Fruit fly (Drosophila melanogaster) whole organism, wandering third instar larva: ENCODE measurements around the gene osa.

ENCODE experiments used
- Abd-B ChIP-seq: fragments of >200 bp; optimal IDR thresholded peaks from 2 replicates; lab custom pipeline; 2017; ENCODE audit warnings: missing biosample characterization, missing genetic modification characterization
- Vsx2 ChIP-seq: fragments of 200-300, 225-300 bp; sonication (Bioruptor generic); optimal IDR thresholded peaks from 2 replicates; lab custom pipeline; 2018; ENCODE audit warnings: missing biosample characterization, missing genetic modification characterization; ENCODE audit not compliant: partially characterized antibody
- dl ChIP-seq, 2 experiments: fragments of 175-275, 200-275 bp in 1 of 2; fragments of 200-275 bp in 1 of 2; sonication (Bioruptor generic); optimal IDR thresholded peaks; lab custom pipeline; 2018; ENCODE audit warnings: mild to moderate bottlenecking in 2 of 2, missing biosample characterization in 2 of 2, missing genetic modification characterization in 2 of 2, moderate library complexity in 2 of 2; ENCODE audit not compliant: partially characterized antibody in 2 of 2, insufficient read depth in 1 of 2
- foxo ChIP-seq, 2 experiments: fragments of 200-800 bp; sonication (Bioruptor generic); optimal IDR thresholded peaks; 2 replicates in 1 of 2; 3 replicates in 1 of 2; lab custom pipeline; 2016 to 2017; ENCODE audit warnings: missing biosample characterization in 2 of 2, missing genetic modification characterization in 2 of 2
- fru ChIP-seq: fragments of 200-800 bp; sonication (Bioruptor generic); optimal IDR thresholded peaks from 3 replicates; lab custom pipeline; 2016; ENCODE audit warnings: missing biosample characterization, mild to moderate bottlenecking, missing genetic modification characterization
- h ChIP-seq: fragments of 200-800 bp; sonication (Bioruptor generic); optimal IDR thresholded peaks from 3 replicates; lab custom pipeline; 2016; ENCODE audit warnings: missing biosample characterization, mild to moderate bottlenecking, missing genetic modification characterization
- lola ChIP-seq: fragments of >200 bp; optimal IDR thresholded peaks from 2 replicates; lab custom pipeline; 2017; ENCODE audit warnings: missing biosample characterization, missing genetic modification characterization
- pan ChIP-seq: fragments of >200 bp; optimal IDR thresholded peaks from 2 replicates; lab custom pipeline; 2017
- psq ChIP-seq: fragments of 200-800 bp; sonication (Bioruptor generic); optimal IDR thresholded peaks from 3 replicates; lab custom pipeline; 2017; ENCODE audit warnings: missing biosample characterization, mild to moderate bottlenecking, missing genetic modification characterization, moderate library complexity
- sage ChIP-seq: fragments of 200-800 bp; sonication (Bioruptor generic); optimal IDR thresholded peaks from 2 replicates; lab custom pipeline; 2016; ENCODE audit warnings: missing biosample characterization, mild to moderate bottlenecking, missing genetic modification characterization

DNA sequence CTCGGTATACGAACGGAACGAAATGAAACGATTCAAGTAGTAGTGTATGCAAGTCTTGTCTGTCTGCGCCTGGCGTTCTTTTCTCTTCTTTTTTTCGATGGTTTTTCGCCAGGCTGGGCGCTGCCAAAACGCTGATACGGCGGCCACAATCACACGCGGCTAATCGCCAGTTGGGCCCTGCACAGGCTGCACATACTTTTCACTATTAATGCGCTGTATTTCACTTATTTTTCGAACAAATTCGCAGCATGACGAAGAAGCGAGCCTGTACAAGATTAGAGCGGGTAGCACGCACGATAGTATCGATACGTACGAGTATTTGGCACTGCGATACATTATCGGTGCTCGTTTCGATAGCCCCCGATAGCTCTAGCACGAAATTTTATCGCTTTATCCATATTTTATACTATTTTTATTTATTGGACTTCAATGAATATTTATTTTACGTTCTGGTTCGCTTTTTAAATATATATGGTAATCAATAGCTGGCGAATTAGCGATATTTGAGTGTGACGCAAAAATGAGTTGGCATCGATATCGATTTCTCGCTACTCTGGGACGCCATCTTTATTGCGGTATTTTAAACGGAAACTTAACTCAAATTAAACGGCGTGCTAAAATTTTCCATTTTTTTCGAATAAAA, at the start of gene osa:
- TF ChIP-seq foxo (GFP tag; optimal IDR thresholded peaks at IDR 0.05; lab: Kevin White, UChicago) (no peak), lola (GFP tag; lab: Kevin White, UChicago) (no peak), dl (GFP tag; optimal IDR thresholded peaks at IDR 0.05; lab: Kevin White, UChicago; ENCODE audit: insufficient read depth in 1 of 2, partially characterized antibody in 2 of 2) (no peak), pan (lab: Kevin White, UChicago) (no peak), h (peak; percentile 41), psq (GFP tag; lab: Kevin White, UChicago) (no peak), sage (peak; percentile 24), Vsx2 (GFP tag; lab: Kevin White, UChicago) (no peak), Abd-B (GFP tag; lab: Kevin White, UChicago) (no peak), fru (GFP tag; lab: Kevin White, UChicago) (no peak)
